Fruit fly (Drosophila melanogaster) Kc167 (cell line): ENCODE results near the gene Ugt35E1.

Experiments
- Myc ChIP-seq: fragments of >200 bp; optimal IDR thresholded peaks from 2 replicates; lab custom pipeline; 2017; ENCODE audit warnings: missing external identifiers
- Sin3A ChIP-seq: fragments of >200 bp; optimal IDR thresholded peaks from 2 replicates; lab custom pipeline; 2018; ENCODE audit warnings: missing external identifiers
- h ChIP-seq: fragments of >200 bp; optimal IDR thresholded peaks from 3 replicates; lab custom pipeline; 2018; ENCODE audit warnings: missing external identifiers
- insv ChIP-seq: fragments of >200 bp; optimal IDR thresholded peaks from 3 replicates; lab custom pipeline; 2018; ENCODE audit warnings: missing external identifiers
- psq ChIP-seq: fragments of >200 bp; optimal IDR thresholded peaks from 2 replicates; lab custom pipeline; 2017; ENCODE audit warnings: missing external identifiers

- TF ChIP-seq h (lab: Kevin White, UChicago) (no peak), psq (no peak), insv (no peak), Myc (lab: Kevin White, UChicago) (no peak), Sin3A (lab: Kevin White, UChicago) (no peak)
Observed at dm6 chr3R:11200885-11201421, 35.1 kb upstream of the Ugt35E1 start.
